Worm (Caenorhabditis elegans) whole organism, young adult: Measurements from ENCODE around the gene H39E23.2.

ENCODE experiments used
- B0261.1 ChIP-seq: sonication (generic microtip); optimal IDR thresholded peaks from 2 replicates; lab custom pipeline; 2016; ENCODE audit warnings: mild to moderate bottlenecking, missing genetic modification characterization, moderate library complexity, missing compliant biosample characterization
- F22D6.2 ChIP-seq: sonication (generic microtip); optimal IDR thresholded peaks from 2 replicates; lab custom pipeline; 2016; ENCODE audit warnings: mild to moderate bottlenecking, missing genetic modification characterization, missing compliant biosample characterization
- F57C9.4 ChIP-seq: sonication (generic microtip); optimal IDR thresholded peaks from 2 replicates; lab custom pipeline; 2017; ENCODE audit warnings: mild to moderate bottlenecking, missing genetic modification characterization, missing compliant biosample characterization
- T26A5.8 ChIP-seq: sonication (generic microtip); optimal IDR thresholded peaks from 2 replicates; lab custom pipeline; 2016; ENCODE audit warnings: missing genetic modification characterization, missing compliant biosample characterization
- Y56A3A.18 ChIP-seq: fragments of 200-800 bp; sonication (Bioruptor generic); IDR thresholded peaks from 2 replicates; pipeline ENCODE4 v1.3.6; 2022; ENCODE audit warnings: missing genetic modification reagents, missing genetic modification characterization, missing compliant biosample characterization
- Y95B8A.8 ChIP-seq: fragments of 200-800 bp; sonication (Bioruptor generic); IDR thresholded peaks from 2 replicates; pipeline ENCODE4 v1.3.6; 2022; ENCODE audit warnings: missing genetic modification reagents, missing genetic modification characterization, missing compliant biosample characterization
- ZK185.1 ChIP-seq: sonication (generic microtip); optimal IDR thresholded peaks from 2 replicates; lab custom pipeline; 2016; ENCODE audit warnings: mild to moderate bottlenecking, missing genetic modification characterization, missing compliant biosample characterization; ENCODE audit not compliant: poor library complexity, severe bottlenecking
- aptf-2 ChIP-seq: fragments of 200-800 bp; sonication (Bioruptor generic); conservative IDR thresholded peaks from 2 replicates; pipeline ENCODE4 v1.3.6; 2022; ENCODE audit warnings: missing genetic modification reagents, missing genetic modification characterization, missing compliant biosample characterization
- aptf-3 ChIP-seq: fragments of 200-800 bp; sonication (Bioruptor generic); IDR thresholded peaks from 2 replicates; pipeline ENCODE4 v1.3.6; 2022; ENCODE audit warnings: missing genetic modification characterization, missing compliant biosample characterization
- ccch-3 ChIP-seq: fragments of 200-800 bp; sonication (Bioruptor generic); optimal IDR thresholded peaks from 2 replicates; lab custom pipeline; 2018; ENCODE audit warnings: mild to moderate bottlenecking, missing genetic modification characterization, missing compliant biosample characterization
- cebp-2 ChIP-seq: fragments of 200-800 bp; sonication (Bioruptor generic); IDR thresholded peaks from 2 replicates; pipeline ENCODE4 v1.3.6; 2022; ENCODE audit warnings: missing genetic modification characterization, missing compliant biosample characterization
- ceh-40 ChIP-seq: fragments of 200-800 bp; sonication (Bioruptor generic); IDR thresholded peaks from 2 replicates; pipeline ENCODE4 v1.3.6; 2022; ENCODE audit warnings: missing genetic modification characterization, missing compliant biosample characterization
- ceh-58 ChIP-seq: fragments of 200-800 bp; sonication (Bioruptor generic); IDR thresholded peaks from 2 replicates; pipeline ENCODE4 v1.3.6; 2022; ENCODE audit warnings: missing genetic modification characterization, missing compliant biosample characterization
- dpl-1 ChIP-seq: fragments of 150-350 bp; optimal IDR thresholded peaks from 2 replicates; lab custom pipeline; 2014; ENCODE audit warnings: missing biosample characterization, missing genetic modification reagents, missing genetic modification characterization
- him-1 ChIP-seq: sonication (generic microtip); optimal IDR thresholded peaks from 2 replicates; lab custom pipeline; 2016; ENCODE audit warnings: missing genotype, missing genetic modification reagents, missing genetic modification characterization, missing compliant biosample characterization
- let-526 ChIP-seq: fragments of 200-800 bp; sonication (Bioruptor generic); IDR thresholded peaks from 2 replicates; pipeline ENCODE4 v1.3.6; 2022; ENCODE audit warnings: missing genetic modification reagents, missing genetic modification characterization, missing compliant biosample characterization
- lin-26 ChIP-seq: fragments of 200-800 bp; sonication (Bioruptor generic); IDR thresholded peaks from 2 replicates; pipeline ENCODE4 v1.3.6; 2022; ENCODE audit warnings: missing genetic modification reagents, missing genetic modification characterization, missing compliant biosample characterization
- lsy-27 ChIP-seq: sonication (generic microtip); optimal IDR thresholded peaks from 2 replicates; lab custom pipeline; 2017; ENCODE audit warnings: missing genetic modification characterization, mild to moderate bottlenecking, missing compliant biosample characterization, antibody characterized with exemption, missing genotype, borderline replicate concordance; ENCODE audit not compliant: insufficient read depth
- madf-10 ChIP-seq: sonication (generic microtip); optimal IDR thresholded peaks from 2 replicates; lab custom pipeline; 2016; ENCODE audit warnings: mild to moderate bottlenecking, missing genetic modification characterization, missing compliant biosample characterization
- mcd-1 ChIP-seq: fragments of 200-800 bp; sonication (Bioruptor generic); IDR thresholded peaks from 2 replicates; pipeline ENCODE4 v1.3.6; 2022; ENCODE audit warnings: missing genetic modification reagents, missing genetic modification characterization, missing compliant biosample characterization
- mel-28 ChIP-seq: sonication (generic microtip); optimal IDR thresholded peaks from 2 replicates; lab custom pipeline; 2016; ENCODE audit warnings: borderline replicate concordance, mild to moderate bottlenecking, missing genetic modification characterization, missing compliant biosample characterization
- nfyb-1 ChIP-seq: fragments of 200-800 bp; sonication (Bioruptor generic); IDR thresholded peaks from 2 replicates; pipeline ENCODE4 v1.3.6; 2022; ENCODE audit warnings: missing genetic modification reagents, missing genetic modification characterization, missing compliant biosample characterization
- nhr-27 ChIP-seq: fragments of 200-800 bp; sonication (Bioruptor generic); optimal IDR thresholded peaks from 2 replicates; lab custom pipeline; 2018; ENCODE audit warnings: mild to moderate bottlenecking, missing genetic modification characterization, moderate library complexity, missing compliant biosample characterization
- pbrm-1 ChIP-seq: fragments of 200-800 bp; sonication (Bioruptor generic); IDR thresholded peaks from 2 replicates; pipeline ENCODE4 v1.3.6; 2022; ENCODE audit warnings: missing genetic modification reagents, missing genetic modification characterization, missing compliant biosample characterization
- rpc-1 ChIP-seq, 2 experiments: fragments of 150-350 bp in 1 of 2; sonication (generic microtip) in 1 of 2; optimal IDR thresholded peaks; 2 replicates each; lab custom pipeline; 2014 to 2018; ENCODE audit warnings: missing biosample characterization in 1 of 2, missing genetic modification characterization in 1 of 2, missing genetic modification reagents in 1 of 2, missing genotype in 1 of 2
- snpc-1.1 ChIP-seq: sonication (generic microtip); optimal IDR thresholded peaks from 2 replicates; lab custom pipeline; 2017; ENCODE audit warnings: missing genetic modification characterization, mild to moderate bottlenecking, missing compliant biosample characterization, antibody characterized with exemption, moderate library complexity, missing genotype, missing genetic modification reagents; ENCODE audit not compliant: insufficient read depth
- snpc-4 ChIP-seq, 5 experiments: fragments of 150-350 bp in 1 of 5; sonication (generic microtip) in 4 of 5; optimal IDR thresholded peaks; 2 replicates each; lab custom pipeline; 2014 to 2018; ENCODE audit warnings: missing genetic modification characterization in 5 of 5, missing biosample characterization in 3 of 5, antibody characterized with exemption in 2 of 5, mild to moderate bottlenecking in 2 of 5, missing compliant biosample characterization in 2 of 5, missing genotype in 2 of 5, moderate library complexity in 2 of 5, missing genetic modification reagents in 1 of 5
- somi-1 ChIP-seq: fragments of 200-800 bp; sonication (Bioruptor generic); optimal IDR thresholded peaks from 2 replicates; lab custom pipeline; 2018; ENCODE audit warnings: mild to moderate bottlenecking, missing genetic modification characterization, missing compliant biosample characterization
- tbp1 ChIP-seq: fragments of 200-800 bp; sonication (Bioruptor generic); optimal IDR thresholded peaks from 2 replicates; lab custom pipeline; 2018; ENCODE audit warnings: mild to moderate bottlenecking, missing genetic modification characterization, missing compliant biosample characterization
- zfh-2 ChIP-seq: fragments of 200-800 bp; sonication (Bioruptor generic); conservative IDR thresholded peaks from 2 replicates; pipeline ENCODE4 v1.3.6; 2022; ENCODE audit warnings: missing genetic modification reagents, missing genetic modification characterization, missing compliant biosample characterization
- ztf-18 ChIP-seq: sonication (generic microtip); optimal IDR thresholded peaks from 2 replicates; lab custom pipeline; 2016; ENCODE audit warnings: missing genotype, mild to moderate bottlenecking, missing genetic modification characterization, missing compliant biosample characterization
- ztf-25 ChIP-seq: fragments of 200-800 bp; sonication (Bioruptor generic); IDR thresholded peaks from 2 replicates; pipeline ENCODE4 v1.3.6; 2022; ENCODE audit warnings: missing genetic modification reagents, missing genetic modification characterization, missing compliant biosample characterization
- ztf-6 ChIP-seq: fragments of 200-800 bp; sonication (Bioruptor generic); IDR thresholded peaks from 2 replicates; pipeline ENCODE4 v1.3.6; 2022; ENCODE audit warnings: missing genetic modification reagents, missing genetic modification characterization, missing compliant biosample characterization

Gene H39E23.2

ce11 chrV:14094546-14094945, 15.6 kb upstream of the H39E23.2 start (continued):
- TF ChIP-seq ceh-40 (GFP tag; lab: Robert Waterston, UW), result no peak
- no peak for TF ChIP-seq aptf-2 (GFP tag; lab: Robert Waterston, UW)

ce11 chrV:14094953-14095352, 15.2 kb upstream of the H39E23.2 start:
- TF ChIP-seq mcd-1, result no peak
- no peak for TF ChIP-seq madf-10 (tag; lab: Kevin White, UChicago)
- no peak for TF ChIP-seq tbp1

- no peak for TF ChIP-seq ztf-6 (GFP tag; lab: Robert Waterston, UW)
- TF ChIP-seq ztf-25 (GFP tag; lab: Robert Waterston, UW), result no peak
- no peak for TF ChIP-seq somi-1 (GFP tag; lab: Kevin White, UChicago)
- TF ChIP-seq let-526, result no peak
- no peak for TF ChIP-seq lsy-27
- TF ChIP-seq nfyb-1 (GFP tag; lab: Robert Waterston, UW), result no peak
- TF ChIP-seq rpc-1 (optimal IDR thresholded peaks at IDR 0.05; lab: Kevin White, UChicago), result no peak
- no peak for TF ChIP-seq rpc-1 (tag; optimal IDR thresholded peaks at IDR 0.05; lab: Kevin White, UChicago)
- TF ChIP-seq B0261.1 (tag; lab: Kevin White, UChicago), result no peak
- peak; percentile 78 for TF ChIP-seq snpc-1.1 (tag; lab: Kevin White, UChicago)
- TF ChIP-seq ceh-58 (GFP tag; lab: Robert Waterston, UW), result no peak
- TF ChIP-seq him-1 (tag; lab: Kevin White, UChicago), result no peak
- TF ChIP-seq ZK185.1, result no peak
- TF ChIP-seq Y56A3A.18 (GFP tag; lab: Robert Waterston, UW), result no peak
- no peak for TF ChIP-seq dpl-1 (GFP tag; lab: Kevin White, UChicago)
- TF ChIP-seq snpc-4 (GFP tag; optimal IDR thresholded peaks at IDR 0.05; lab: Kevin White, UChicago), result peak; percentile 10
- TF ChIP-seq snpc-4 (tag; optimal IDR thresholded peaks at IDR 0.05; lab: Kevin White, UChicago), result peak in 2 of 4 experiments; percentile 77 to 79
- TF ChIP-seq zfh-2, result no peak
- no peak for TF ChIP-seq nhr-27 (tag; lab: Kevin White, UChicago)
These were observed 12.8 kb upstream of the H39E23.2 start for ce11 chrV:14097358-14097757.

- TF ChIP-seq ceh-58 (GFP tag; lab: Robert Waterston, UW) (no peak), madf-10 (tag; lab: Kevin White, UChicago) (no peak), F22D6.2 (tag; lab: Kevin White, UChicago) (no peak), aptf-3 (GFP tag; lab: Robert Waterston, UW) (no peak), lin-26 (GFP tag; lab: Robert Waterston, UW) (no peak), mel-28 (tag; lab: Kevin White, UChicago) (no peak), ztf-18 (tag; lab: Kevin White, UChicago) (no peak)
These were observed 11.6 kb upstream of the H39E23.2 start, which contains the start of the genes D1086.2 and D1086.1 for ce11 chrV:14098519-14098918. TSS of gene D1086.2 (minus strand) at chrV:14098668. TSS of gene D1086.1 (plus strand) at chrV:14098858.

ce11 chrV:14100886-14101285, 9.3 kb upstream of the H39E23.2 start, which contains the start of gene D1086.12:
TSS of gene D1086.12 (plus strand) at chrV:14101186.
- TF ChIP-seq snpc-1.1 (tag; lab: Kevin White, UChicago) (no peak), F22D6.2 (tag; lab: Kevin White, UChicago) (no peak), ccch-3 (GFP tag; lab: Kevin White, UChicago) (no peak), cebp-2 (GFP tag; lab: Robert Waterston, UW) (no peak), pbrm-1 (GFP tag; lab: Robert Waterston, UW) (no peak), F57C9.4 (tag; lab: Kevin White, UChicago) (no peak), Y95B8A.8 (GFP tag; lab: Robert Waterston, UW) (no peak), T26A5.8 (tag; lab: Kevin White, UChicago) (no peak)
